Worm (Caenorhabditis elegans): ENCODE data around the gene smoc-1.

Gene smoc-1

DNA sequence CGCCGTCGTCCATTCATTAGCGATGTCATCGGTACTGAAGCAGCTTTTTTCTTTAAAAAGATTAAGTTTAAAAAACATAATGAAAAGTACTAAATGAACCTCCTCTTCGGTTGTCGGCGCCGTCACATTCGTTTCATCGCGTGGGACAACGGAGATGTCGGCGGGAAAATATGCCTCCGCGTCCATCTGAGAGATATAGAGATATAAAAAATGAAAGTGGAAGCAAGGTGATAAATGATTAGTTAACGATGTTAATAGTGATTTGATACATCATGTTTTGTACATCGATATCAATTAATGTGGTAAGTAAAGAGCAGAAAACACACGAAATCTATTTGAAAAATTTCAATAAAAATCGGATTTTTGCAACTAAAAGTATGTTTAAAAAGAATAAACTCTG lies 29.8 kb downstream of the smoc-1 start, which contains the start of gene F55A11.7:
Gene F55A11.7 (minus strand): TSS at position 186 of the 400 bp plus-strand sequence.
- TF ChIP-seq dao-5 (tag; optimal IDR thresholded peaks at IDR 0.05) (no peak), W03F9.2 (tag; optimal IDR thresholded peaks at IDR 0.05) (no peak), him-1 (tag; optimal IDR thresholded peaks at IDR 0.05) (no peak)

DNA sequence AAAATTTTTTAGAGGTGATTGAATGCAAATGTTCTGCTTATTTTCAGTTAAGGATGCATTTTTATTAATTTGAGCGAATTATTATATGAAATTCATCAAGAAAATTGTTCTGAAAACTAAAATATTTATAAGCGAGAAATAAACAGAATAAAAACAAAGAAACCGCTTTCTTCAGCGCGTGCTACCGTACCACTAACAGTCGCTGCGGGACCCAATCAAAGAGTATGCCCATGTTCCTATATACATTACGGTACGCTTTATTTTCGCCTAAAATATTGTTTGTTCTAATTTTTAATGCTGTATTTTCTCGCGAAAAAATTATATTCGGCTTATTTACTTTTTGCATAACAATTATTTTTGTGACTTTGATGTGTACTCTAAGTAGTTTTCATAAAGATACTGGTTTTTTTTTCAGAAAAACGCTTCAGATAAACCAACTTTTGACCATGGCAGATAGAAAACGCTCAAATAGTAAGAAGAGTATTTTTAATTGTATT lies 30.3 kb downstream of the smoc-1 start, which contains the start of gene F55A11.8:
Gene F55A11.8 (plus strand): TSS at position 447 of the 497 bp plus-strand sequence.
- TF ChIP-seq dao-5 (tag; optimal IDR thresholded peaks at IDR 0.05) (no peak), W03F9.2 (tag; optimal IDR thresholded peaks at IDR 0.05) (peak; percentile 31)

DNA sequence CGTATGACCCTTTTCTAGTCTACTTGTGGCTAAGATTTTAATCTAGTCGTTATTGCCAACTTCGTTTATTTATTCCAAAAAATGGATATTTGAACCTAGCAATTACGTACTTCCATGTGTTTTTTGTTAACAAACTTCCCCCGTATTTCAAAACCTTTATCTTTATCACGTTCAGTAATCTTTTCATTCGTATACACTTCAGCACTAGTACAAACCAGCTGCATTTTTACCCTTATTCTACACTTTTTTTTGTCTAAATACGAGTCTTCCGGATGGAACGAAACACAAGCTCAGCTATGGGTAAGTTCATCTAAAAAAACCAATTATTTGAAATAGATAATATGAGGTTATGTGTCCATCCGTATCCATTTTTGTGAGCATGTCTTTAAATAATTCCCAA lies 32.0 kb downstream of the smoc-1 start, which contains the start of gene D2023.1:
Gene D2023.1 (plus strand): TSS at position 77 of the 400 bp plus-strand sequence.
- no peak for TF ChIP-seq him-1 (tag; optimal IDR thresholded peaks at IDR 0.05)
- no peak for TF ChIP-seq W03F9.2 (tag; optimal IDR thresholded peaks at IDR 0.05)
- TF ChIP-seq dao-5 (tag; optimal IDR thresholded peaks at IDR 0.05): no peak

DNA sequence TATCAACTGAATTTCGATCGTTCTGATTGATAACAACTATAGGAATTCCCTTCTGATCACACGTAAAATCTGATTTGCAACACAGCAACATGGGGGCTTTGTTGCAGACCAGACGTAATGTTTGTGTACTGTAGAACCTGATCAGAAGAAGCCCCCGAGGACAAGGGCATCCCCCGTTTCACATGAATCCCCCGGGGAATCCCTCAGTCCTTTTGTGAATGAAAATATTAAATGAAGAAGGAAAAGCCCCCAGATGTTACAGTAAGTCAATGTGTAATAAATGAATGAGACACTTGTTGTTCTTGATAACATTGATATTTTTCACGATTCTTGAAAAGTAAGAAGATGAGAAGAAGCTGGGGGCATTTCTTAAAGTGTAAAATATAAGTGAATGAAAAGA lies 36.7 kb downstream of the smoc-1 start:
- TF ChIP-seq W03F9.2 (tag; optimal IDR thresholded peaks at IDR 0.05): no peak
- no peak for TF ChIP-seq dao-5 (tag; optimal IDR thresholded peaks at IDR 0.05)
- TF ChIP-seq him-1 (tag; optimal IDR thresholded peaks at IDR 0.05): no peak

DNA sequence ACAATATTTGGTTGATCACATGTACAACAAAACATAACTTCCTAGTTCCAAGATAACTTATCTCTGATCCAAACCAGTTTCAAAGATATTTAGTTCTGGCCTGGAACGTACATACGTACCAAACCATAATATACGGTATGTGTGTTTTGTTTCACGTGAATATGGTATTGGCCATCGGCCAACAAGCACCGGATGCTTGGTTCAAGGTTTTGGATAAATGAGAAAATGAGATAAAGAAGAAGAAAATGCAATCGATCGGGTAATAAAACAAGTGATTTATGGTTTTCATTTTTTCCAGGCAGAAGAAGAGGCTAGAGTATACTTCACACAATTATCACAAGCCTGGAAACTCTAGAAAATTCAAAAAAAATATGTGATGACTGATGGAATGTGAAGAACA lies 37.9 kb downstream of the smoc-1 start:
- no peak for TF ChIP-seq dao-5 (tag; optimal IDR thresholded peaks at IDR 0.05)
- TF ChIP-seq him-1 (tag; optimal IDR thresholded peaks at IDR 0.05): no peak
- no peak for TF ChIP-seq W03F9.2 (tag; optimal IDR thresholded peaks at IDR 0.05)

DNA sequence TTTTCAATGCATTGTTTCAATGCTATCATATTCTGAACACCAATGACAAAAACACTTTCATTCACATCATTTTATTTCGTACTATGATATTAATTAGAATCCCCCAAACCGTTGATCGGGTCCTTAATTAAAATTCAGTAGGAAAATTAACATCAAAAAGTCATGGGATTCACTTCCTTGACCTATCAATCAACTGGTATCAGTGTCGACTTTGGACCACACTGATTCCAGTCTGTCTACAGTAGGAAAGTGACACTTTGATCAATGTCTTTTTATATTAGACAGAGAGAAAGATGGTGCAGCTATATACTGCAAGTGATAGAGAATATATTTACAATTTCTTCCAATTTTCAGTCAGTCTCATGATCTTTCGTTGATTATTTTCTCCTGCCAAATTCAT lies 38.9 kb downstream of the smoc-1 start:
- TF ChIP-seq W03F9.2 (tag; optimal IDR thresholded peaks at IDR 0.05): no peak
- no peak for TF ChIP-seq dao-5 (tag; optimal IDR thresholded peaks at IDR 0.05)
- no peak for TF ChIP-seq him-1 (tag; optimal IDR thresholded peaks at IDR 0.05)

DNA sequence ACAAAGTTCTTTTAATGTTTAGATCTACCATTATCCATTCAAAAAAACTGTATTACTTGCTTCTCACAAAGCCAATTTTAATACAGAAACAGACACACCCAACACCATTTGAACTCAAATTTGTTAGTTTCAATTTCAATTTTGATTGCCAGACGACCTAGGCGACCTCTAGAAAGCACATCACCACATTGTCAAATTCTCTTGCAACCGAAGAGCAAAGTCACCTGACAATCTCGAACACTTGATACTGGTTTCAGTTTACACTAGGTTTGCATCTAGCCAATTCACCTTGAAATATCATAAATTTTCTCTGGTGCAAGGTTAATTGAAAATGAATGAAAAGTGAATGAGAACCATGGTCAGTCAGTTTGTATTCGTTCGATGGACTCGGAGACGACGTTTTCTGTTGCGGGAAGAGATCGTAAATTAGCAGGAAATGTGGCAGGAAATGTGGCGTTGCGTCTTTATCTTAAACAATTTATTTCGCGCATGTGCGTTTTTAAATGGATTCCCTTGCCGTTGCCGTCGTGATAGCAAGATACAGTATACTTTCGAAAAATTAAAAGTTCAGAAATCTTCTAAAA lies 39.9 kb downstream of the smoc-1 start:
- TF ChIP-seq dao-5 (tag; optimal IDR thresholded peaks at IDR 0.05) (no peak), W03F9.2 (tag; optimal IDR thresholded peaks at IDR 0.05) (no peak)

DNA sequence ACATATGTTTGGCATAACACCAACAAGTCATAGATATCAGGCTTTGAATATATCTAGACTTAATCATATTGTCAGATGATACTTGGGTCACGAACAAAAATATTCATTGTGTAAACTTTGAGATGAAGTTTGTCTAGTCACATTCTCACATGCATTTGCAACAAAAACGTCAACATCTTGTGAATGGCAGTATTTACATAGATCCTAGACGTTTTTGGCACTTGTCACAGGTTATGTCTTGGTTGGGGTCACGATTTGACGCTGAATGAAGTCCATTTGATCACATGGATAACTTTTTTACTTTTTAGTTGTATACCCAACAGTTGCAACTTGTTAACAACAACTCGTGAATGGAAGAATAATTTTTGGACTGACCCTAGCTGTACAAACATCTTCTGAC lies 40.9 kb downstream of the smoc-1 start:
- TF ChIP-seq dao-5 (tag; optimal IDR thresholded peaks at IDR 0.05): no peak
- no peak for TF ChIP-seq W03F9.2 (tag; optimal IDR thresholded peaks at IDR 0.05)
- no peak for TF ChIP-seq him-1 (tag; optimal IDR thresholded peaks at IDR 0.05)

DNA sequence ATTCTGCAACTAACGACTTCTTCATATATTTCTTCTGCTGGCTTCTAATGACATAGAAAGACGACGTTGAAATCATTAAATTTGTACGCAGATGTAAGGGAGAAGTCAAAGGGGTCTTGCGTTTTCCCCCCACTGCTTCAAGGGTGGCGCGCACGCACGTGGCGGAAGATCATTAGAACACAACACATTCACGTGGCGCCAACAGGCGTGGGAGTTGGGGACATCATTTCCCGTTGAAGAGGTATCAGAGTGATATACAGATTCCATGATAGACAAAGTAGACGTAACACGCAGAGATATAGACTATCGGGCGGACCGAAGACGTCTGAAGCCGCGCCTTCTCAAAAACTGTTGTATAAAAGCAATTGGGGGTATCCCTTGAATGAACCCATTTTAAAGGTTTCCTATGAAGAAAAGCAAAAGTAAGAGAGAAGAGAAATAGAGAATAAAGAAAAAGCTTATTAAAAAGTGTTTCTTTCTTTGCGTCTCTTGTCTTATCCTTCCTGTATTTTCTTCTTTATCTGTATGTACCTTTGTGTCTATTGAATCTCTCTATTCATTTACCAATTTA lies 41.9 kb downstream of the smoc-1 start:
- TF ChIP-seq W03F9.2 (tag; optimal IDR thresholded peaks at IDR 0.05) (no peak), dao-5 (tag; optimal IDR thresholded peaks at IDR 0.05) (no peak), him-1 (tag; optimal IDR thresholded peaks at IDR 0.05) (no peak)

DNA sequence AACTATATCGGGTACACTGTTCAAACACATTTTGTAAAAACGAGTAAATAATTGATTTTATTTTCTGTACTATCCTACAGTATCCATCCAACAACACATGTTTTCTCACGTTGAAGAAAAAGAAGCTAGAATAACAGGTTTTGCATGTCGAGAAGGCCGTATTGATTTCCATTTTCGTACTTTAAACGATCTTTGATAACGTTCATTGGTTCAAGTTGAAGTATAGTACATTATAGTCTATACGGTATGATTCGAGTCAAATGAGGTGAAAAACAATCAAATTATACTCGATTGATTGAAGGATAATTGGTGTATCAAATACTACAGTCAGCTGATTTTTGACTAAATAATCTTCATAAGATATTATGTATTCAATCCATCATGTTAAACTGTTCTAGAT lies 43.0 kb downstream of the smoc-1 start:
- TF ChIP-seq dao-5 (tag; optimal IDR thresholded peaks at IDR 0.05) (no peak), him-1 (tag; optimal IDR thresholded peaks at IDR 0.05) (no peak)

DNA sequence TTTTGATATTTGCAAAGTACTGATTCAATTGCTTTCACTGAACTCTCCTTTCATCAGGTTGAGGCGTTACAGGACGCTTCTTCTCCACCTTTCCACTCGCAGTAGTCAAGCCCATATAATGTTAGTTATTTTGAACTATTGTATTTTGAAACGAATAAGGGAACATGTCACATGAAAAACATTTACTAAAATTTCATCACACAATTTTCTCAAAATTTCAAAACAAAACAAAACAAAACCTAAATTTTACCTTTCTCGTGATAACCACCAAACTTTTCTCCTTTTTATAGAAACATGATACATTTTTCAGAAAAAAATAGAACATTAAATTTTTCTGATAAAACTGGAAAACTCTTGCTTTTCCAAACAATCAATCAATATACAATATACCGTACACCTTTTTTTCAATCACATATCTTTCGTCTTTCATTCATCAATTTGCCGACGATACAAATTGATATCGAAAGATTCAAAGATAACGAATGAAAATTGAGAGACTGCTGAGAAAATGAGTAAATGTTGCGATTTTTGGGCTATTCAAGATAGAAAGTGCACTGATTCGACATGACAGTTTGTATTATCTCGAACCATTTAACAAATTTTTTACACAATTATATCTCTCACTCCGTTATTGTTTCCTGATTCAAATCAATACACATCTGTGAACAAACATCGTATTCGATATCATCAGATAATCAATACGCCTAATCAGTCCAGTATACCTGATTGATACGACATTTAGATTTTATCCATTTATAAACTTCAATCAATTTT lies 43.8 kb downstream of the smoc-1 start:
- TF ChIP-seq W03F9.2 (tag; optimal IDR thresholded peaks at IDR 0.05) (no peak), dao-5 (tag; optimal IDR thresholded peaks at IDR 0.05) (no peak), him-1 (tag; optimal IDR thresholded peaks at IDR 0.05) (no peak)

DNA sequence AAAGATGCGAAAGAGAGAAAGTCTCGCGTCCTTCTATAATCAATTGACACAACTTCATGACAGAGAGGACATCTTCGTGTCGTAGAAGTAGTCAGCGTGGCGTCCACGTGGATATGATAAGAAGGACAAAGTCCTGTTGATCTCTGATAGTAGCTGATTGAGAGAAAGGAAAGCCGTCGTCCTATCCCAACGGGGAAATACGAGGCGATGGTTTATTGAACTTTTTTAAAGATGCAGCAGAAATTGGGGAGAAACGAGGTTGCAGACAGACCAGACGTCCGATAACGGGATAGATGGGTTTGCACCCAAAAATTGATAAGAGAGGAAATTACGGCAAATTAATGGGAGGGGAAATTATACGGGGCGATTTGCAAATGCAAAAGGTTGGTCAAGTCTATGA lies 45.0 kb downstream of the smoc-1 start:
- TF ChIP-seq him-1 (tag; optimal IDR thresholded peaks at IDR 0.05) (no peak), W03F9.2 (tag; optimal IDR thresholded peaks at IDR 0.05) (no peak), dao-5 (tag; optimal IDR thresholded peaks at IDR 0.05) (no peak)

DNA sequence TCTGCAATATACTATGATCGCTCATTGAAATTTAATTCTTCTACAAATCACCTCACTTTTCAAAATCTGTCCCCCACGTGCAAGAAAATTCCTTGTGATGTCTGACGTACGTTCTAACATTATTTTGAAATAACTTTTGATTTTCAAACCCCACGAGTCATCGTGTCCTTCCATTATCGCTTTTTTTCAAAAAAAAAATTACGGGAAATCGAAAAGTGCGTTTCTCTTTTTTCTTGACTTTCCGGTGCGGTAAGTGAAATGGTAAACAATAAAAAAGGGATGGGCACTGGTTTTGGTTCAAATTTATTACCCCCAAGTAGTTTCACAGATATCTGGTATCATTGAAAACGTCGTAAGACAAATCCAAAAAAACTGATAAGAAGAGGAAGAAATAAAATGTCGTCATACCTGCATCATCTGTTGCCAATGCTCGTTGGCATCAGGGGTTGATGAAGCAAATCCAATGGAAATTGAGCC lies 46.1 kb downstream of the smoc-1 start:
- no peak for TF ChIP-seq W03F9.2 (tag; optimal IDR thresholded peaks at IDR 0.05)

Measured in whole organism, L4/young adult.